Worm (Caenorhabditis elegans) whole organism, L2 larva: ENCODE data around the gene fbxb-57.

Experiments used
- alr-1 ChIP-seq: fragments of 150-350 bp; optimal IDR thresholded peaks from 2 replicates; lab custom pipeline; 2014; ENCODE audit warnings: missing biosample characterization, missing genetic modification characterization
- ceh-16 ChIP-seq: fragments of 150-350 bp; optimal IDR thresholded peaks from 2 replicates; lab custom pipeline; 2014; ENCODE audit warnings: missing biosample characterization, missing genetic modification characterization
- elt-1 ChIP-seq: fragments of 150-350 bp; optimal IDR thresholded peaks from 2 replicates; lab custom pipeline; 2014; ENCODE audit warnings: missing biosample characterization, missing genetic modification characterization
- fos-1 ChIP-seq: fragments of 150-350 bp; optimal IDR thresholded peaks from 2 replicates; lab custom pipeline; 2014; ENCODE audit warnings: missing biosample characterization, missing genetic modification characterization
- mdl-1 ChIP-seq, 2 experiments: fragments of 150-350 bp in 1 of 2; sonication (generic microtip) in 1 of 2; optimal IDR thresholded peaks; 2 replicates each; lab custom pipeline; 2017; ENCODE audit warnings: missing biosample characterization in 2 of 2, missing genetic modification characterization in 2 of 2
- peb-1 ChIP-seq: fragments of 150-350 bp; optimal IDR thresholded peaks from 2 replicates; lab custom pipeline; 2014; ENCODE audit warnings: missing biosample characterization, missing genetic modification characterization
- unc-39 ChIP-seq: fragments of 150-350 bp; optimal IDR thresholded peaks from 2 replicates; lab custom pipeline; 2014; ENCODE audit warnings: missing biosample characterization, missing genetic modification characterization

ce11 chrV:19311391-19311790 lies 22.8 kb downstream of the fbxb-57 start, which contains the start of gene C43D7.8:
- TF ChIP-seq alr-1 (tag; lab: Kevin White, UChicago): no peak
- no peak for TF ChIP-seq unc-39 (tag; lab: Kevin White, UChicago)
- TF ChIP-seq elt-1 (tag; lab: Kevin White, UChicago): no peak
- TF ChIP-seq mdl-1 (tag; optimal IDR thresholded peaks at IDR 0.05; lab: Kevin White, UChicago): no peak
- no peak for TF ChIP-seq peb-1 (tag; lab: Kevin White, UChicago)
- no peak for TF ChIP-seq ceh-16 (tag; lab: Kevin White, UChicago)
- TF ChIP-seq fos-1 (tag; lab: Kevin White, UChicago): no peak
